Fruit fly (Drosophila melanogaster) whole organism, prepupa: Measurements from ENCODE around the gene CG18269.

Source experiments
- Blimp-1 ChIP-seq: fragments of 200-800 bp; sonication (Bioruptor generic); optimal IDR thresholded peaks from 3 replicates; lab custom pipeline; 2017; ENCODE audit warnings: missing biosample characterization, missing genetic modification characterization, mild to moderate bottlenecking, moderate library complexity, missing genetic modification reagents
- CG10631 ChIP-seq: fragments of 200-800 bp; sonication (Bioruptor generic); optimal IDR thresholded peaks from 2 replicates; lab custom pipeline; 2016; ENCODE audit warnings: missing biosample characterization, missing genetic modification characterization
- CG10669 ChIP-seq: fragments of 200-800 bp; sonication (Bioruptor generic); optimal IDR thresholded peaks from 3 replicates; lab custom pipeline; 2018; ENCODE audit warnings: missing biosample characterization, mild to moderate bottlenecking, missing genetic modification characterization, moderate library complexity
- CG11294 ChIP-seq: fragments of 200-800 bp; sonication (Bioruptor generic); IDR thresholded peaks from 2 replicates; pipeline ENCODE4 v1.3.6; 2022; ENCODE audit warnings: missing biosample characterization, missing genetic modification characterization
- CG11762 ChIP-seq: fragments of 200-800 bp; sonication (Bioruptor generic); optimal IDR thresholded peaks from 3 replicates; lab custom pipeline; 2016; ENCODE audit warnings: missing biosample characterization, missing genetic modification characterization; ENCODE audit not compliant: insufficient read depth
- CG15336 ChIP-seq: fragments of 200-800 bp; sonication (Bioruptor generic); IDR thresholded peaks from 2 replicates; pipeline ENCODE4 v1.3.6; 2022; ENCODE audit warnings: missing biosample characterization, missing genetic modification characterization
- CG16779 ChIP-seq: fragments of 200-800 bp; sonication (Bioruptor generic); optimal IDR thresholded peaks from 3 replicates; lab custom pipeline; 2017; ENCODE audit warnings: missing biosample characterization, mild to moderate bottlenecking, missing genetic modification characterization
- CG3032 ChIP-seq: fragments of 200-800 bp; optimal IDR thresholded peaks from 2 replicates; lab custom pipeline; 2019; ENCODE audit warnings: missing biosample characterization, mild to moderate bottlenecking, missing genetic modification characterization, moderate library complexity
- CG31627 ChIP-seq: fragments of 200-800 bp; sonication (Bioruptor generic); optimal IDR thresholded peaks from 3 replicates; lab custom pipeline; 2016; ENCODE audit warnings: missing biosample characterization, missing genetic modification characterization
- CG6792 ChIP-seq: fragments of 200-800 bp; sonication (Bioruptor generic); optimal IDR thresholded peaks from 3 replicates; lab custom pipeline; 2016; ENCODE audit warnings: missing biosample characterization, missing genetic modification characterization
- CG8632 ChIP-seq: fragments of 200-800 bp; sonication (Bioruptor generic); optimal IDR thresholded peaks from 3 replicates; lab custom pipeline; 2016; ENCODE audit warnings: missing biosample characterization, missing genetic modification characterization
- CG9139 ChIP-seq: fragments of 200-800 bp; sonication (Bioruptor generic); optimal IDR thresholded peaks from 3 replicates; lab custom pipeline; 2017; ENCODE audit warnings: missing biosample characterization, mild to moderate bottlenecking, missing genetic modification characterization
- Eip78C ChIP-seq: fragments of 200-800 bp; sonication (Bioruptor generic); peaks from one replicate; lab custom pipeline; 2016; ENCODE audit warnings: missing biosample characterization, missing genetic modification characterization
- Eip93F ChIP-seq: fragments of 200-800 bp; sonication (Bioruptor generic); optimal IDR thresholded peaks from 2 replicates; lab custom pipeline; 2016; ENCODE audit warnings: missing biosample characterization, mild to moderate bottlenecking, missing genetic modification characterization
- Ets21C ChIP-seq: fragments of 200-800 bp; sonication (Bioruptor generic); optimal IDR thresholded peaks from 3 replicates; lab custom pipeline; 2016; ENCODE audit warnings: missing biosample characterization, missing genetic modification characterization
- Ets96B ChIP-seq: fragments of 200-800 bp; optimal IDR thresholded peaks from 2 replicates; lab custom pipeline; 2019; ENCODE audit warnings: missing biosample characterization, mild to moderate bottlenecking, missing genetic modification characterization, moderate library complexity
- Gug ChIP-seq: fragments of 200-800 bp; sonication (Bioruptor generic); IDR thresholded peaks from 2 replicates; pipeline ENCODE4 v1.3.6; 2022; ENCODE audit warnings: missing biosample characterization, missing genetic modification characterization
- Hr4 ChIP-seq: fragments of 200-800 bp; sonication (Bioruptor generic); optimal IDR thresholded peaks from 3 replicates; lab custom pipeline; 2016; ENCODE audit warnings: missing biosample characterization, missing genetic modification characterization
- Lpt ChIP-seq: fragments of 200-800 bp; sonication (Bioruptor generic); optimal IDR thresholded peaks from 3 replicates; lab custom pipeline; 2016; ENCODE audit warnings: missing biosample characterization, missing genetic modification characterization
- Met ChIP-seq: fragments of 200-800 bp; sonication (Bioruptor generic); optimal IDR thresholded peaks from 3 replicates; lab custom pipeline; 2016; ENCODE audit warnings: missing biosample characterization, missing genetic modification characterization
- OdsH ChIP-seq: fragments of 200-800 bp; sonication (Bioruptor generic); optimal IDR thresholded peaks from 3 replicates; lab custom pipeline; 2016; ENCODE audit warnings: missing biosample characterization, missing genetic modification characterization
- Sox102F ChIP-seq: fragments of 200-800 bp; sonication (Bioruptor generic); optimal IDR thresholded peaks from 2 replicates; lab custom pipeline; 2016; ENCODE audit warnings: missing biosample characterization, mild to moderate bottlenecking, missing genetic modification characterization
- Sox14 ChIP-seq: fragments of 200-800 bp; sonication (Bioruptor generic); optimal IDR thresholded peaks from 3 replicates; lab custom pipeline; 2016; ENCODE audit warnings: missing biosample characterization, missing genetic modification characterization
- Sox15 ChIP-seq: fragments of 200-800 bp; sonication (Bioruptor generic); optimal IDR thresholded peaks from 3 replicates; lab custom pipeline; 2016; ENCODE audit warnings: missing biosample characterization, missing genetic modification characterization
- achi ChIP-seq: fragments of 200-800 bp; sonication (Bioruptor generic); optimal IDR thresholded peaks from 3 replicates; lab custom pipeline; 2016; ENCODE audit warnings: missing biosample characterization, missing genetic modification characterization
- cyc ChIP-seq: fragments of 200-800 bp; sonication (Bioruptor generic); optimal IDR thresholded peaks from 3 replicates; lab custom pipeline; 2016; ENCODE audit warnings: missing biosample characterization, missing genetic modification characterization
- dsx ChIP-seq: fragments of 200-800 bp; optimal IDR thresholded peaks from 3 replicates; lab custom pipeline; 2019; ENCODE audit warnings: missing biosample characterization, mild to moderate bottlenecking, missing genetic modification characterization, moderate library complexity; ENCODE audit not compliant: poor library complexity, severe bottlenecking
- esn ChIP-seq: fragments of 200-800 bp; sonication (Bioruptor generic); optimal IDR thresholded peaks from 2 replicates; lab custom pipeline; 2016; ENCODE audit warnings: missing biosample characterization, mild to moderate bottlenecking, missing genetic modification characterization, moderate library complexity
- fkh ChIP-seq: fragments of 200-800 bp; sonication (Bioruptor generic); optimal IDR thresholded peaks from 3 replicates; lab custom pipeline; 2017; ENCODE audit warnings: missing biosample characterization, mild to moderate bottlenecking, missing genetic modification characterization, moderate library complexity
- net ChIP-seq: fragments of 200-800 bp; sonication (Bioruptor generic); optimal IDR thresholded peaks from 3 replicates; lab custom pipeline; 2016; ENCODE audit warnings: missing biosample characterization, missing genetic modification characterization
- pdm3 ChIP-seq: fragments of 200-800 bp; sonication (Bioruptor generic); optimal IDR thresholded peaks from 3 replicates; lab custom pipeline; 2016; ENCODE audit warnings: missing biosample characterization, missing genetic modification characterization
- spab ChIP-seq: fragments of 200-800 bp; sonication (Bioruptor generic); optimal IDR thresholded peaks from 2 replicates; lab custom pipeline; 2017; ENCODE audit warnings: missing biosample characterization, mild to moderate bottlenecking, missing genetic modification characterization, missing genetic modification reagents
- topi ChIP-seq: fragments of 200-800 bp; sonication (Bioruptor generic); optimal IDR thresholded peaks from 3 replicates; lab custom pipeline; 2016; ENCODE audit warnings: missing biosample characterization, missing genetic modification characterization

CG18269 gene

dm6 chr2L:5550735-5551134 is 903 bp upstream of the CG18269 start, which contains the start of gene CG14014:
CG14014 (minus strand) TSS chr2L:5550835.
- TF ChIP-seq Lpt (GFP tag; lab: Kevin White, UChicago) (no peak), fkh (GFP tag; lab: Kevin White, UChicago) (no peak), CG16779 (tag; lab: Kevin White, UChicago) (no peak), Eip78C (GFP tag; lab: Kevin White, UChicago) (no peak), Eip93F (no peak), Ets96B (tag; lab: Kevin White, UChicago) (no peak), pdm3 (GFP tag; lab: Kevin White, UChicago) (no peak), cyc (no peak), CG11294 (GFP tag; lab: Robert Waterston, UW) (no peak)

dm6 chr2L:5553750-5554149 is 2.1 kb downstream of the CG18269 start, which contains the start of the genes CG14013 and CG14017:
CG14013 (minus strand) TSS chr2L:5553850.
CG14017 (plus strand) TSS chr2L:5553897.
- TF ChIP-seq CG10669 (no peak), pdm3 (GFP tag; lab: Kevin White, UChicago) (no peak), Sox14 (GFP tag; lab: Kevin White, UChicago) (no peak), CG10631 (GFP tag; lab: Kevin White, UChicago) (no peak), CG3032 (no peak), CG16779 (tag; lab: Kevin White, UChicago) (no peak), cyc (no peak), Hr4 (GFP tag; lab: Kevin White, UChicago) (no peak), net (no peak), CG31627 (no peak), fkh (GFP tag; lab: Kevin White, UChicago) (no peak), CG6792 (GFP tag; lab: Kevin White, UChicago) (no peak), Eip78C (GFP tag; lab: Kevin White, UChicago) (no peak), achi (no peak), Gug (GFP tag; lab: Robert Waterston, UW) (no peak), CG8632 (no peak), CG15336 (GFP tag; lab: Robert Waterston, UW) (no peak), Sox15 (no peak), Lpt (GFP tag; lab: Kevin White, UChicago) (no peak), esn (GFP tag; lab: Kevin White, UChicago) (no peak)

- TF ChIP-seq OdsH (GFP tag; lab: Kevin White, UChicago) = no peak
- TF ChIP-seq Ets21C (GFP tag; lab: Kevin White, UChicago) = no peak
- TF ChIP-seq topi = no peak
- TF ChIP-seq Blimp-1 (GFP tag; lab: Kevin White, UChicago) = no peak
- no peak for TF ChIP-seq Met (GFP tag; lab: Kevin White, UChicago)
- no peak for TF ChIP-seq Sox15
- TF ChIP-seq Sox14 (GFP tag; lab: Kevin White, UChicago) = no peak
- no peak for TF ChIP-seq pdm3 (GFP tag; lab: Kevin White, UChicago)
- TF ChIP-seq, all 60 proteins: peak for 0
These were observed 3.2 kb downstream of the CG18269 start, which contains the start of gene GluRIIA for dm6 chr2L:5554818-5555217. GluRIIA (plus strand) TSS chr2L:5555072.

dm6 chr2L:5558809-5559392 is 7.3 kb downstream of the CG18269 start, which contains the start of gene GluRIIB:
GluRIIB (plus strand) TSS chr2L:5559342.
- TF ChIP-seq pdm3 (GFP tag; lab: Kevin White, UChicago) (no peak), CG11762 (GFP tag; lab: Kevin White, UChicago) (no peak), spab (GFP tag; lab: Kevin White, UChicago) (no peak), CG15336 (GFP tag; lab: Robert Waterston, UW) (no peak), fkh (GFP tag; lab: Kevin White, UChicago) (no peak), CG10669 (no peak), CG9139 (GFP tag; lab: Kevin White, UChicago) (no peak), Sox102F (GFP tag; lab: Kevin White, UChicago) (no peak), dsx (no peak)
